Fruit fly (Drosophila melanogaster) whole organism, embryonic: ENCODE results near the gene CG42404.

ENCODE experiments used
- BEAF-32 ChIP-seq: fragments of 200-800 bp; sonication (Bioruptor generic); optimal IDR thresholded peaks from 3 replicates; lab custom pipeline; 2017; ENCODE audit warnings: missing biosample characterization, missing genetic modification characterization, mild to moderate bottlenecking, moderate library complexity, missing genetic modification reagents
- Blimp-1 ChIP-seq: fragments of 200-800 bp; sonication (Bioruptor generic); optimal IDR thresholded peaks from 3 replicates; lab custom pipeline; 2018; ENCODE audit warnings: missing biosample characterization, missing genetic modification characterization, mild to moderate bottlenecking, moderate library complexity, missing genetic modification reagents
- C15 ChIP-seq: fragments of 200-800 bp; sonication (Bioruptor generic); IDR thresholded peaks from 3 replicates; pipeline ENCODE4 v1.3.6; 2022; ENCODE audit warnings: missing biosample characterization, missing genetic modification characterization
- CG10147 ChIP-seq: fragments of 200-800 bp; sonication (Bioruptor generic); optimal IDR thresholded peaks from 2 replicates; lab custom pipeline; 2019; ENCODE audit warnings: missing biosample characterization, mild to moderate bottlenecking, missing genetic modification characterization, moderate library complexity
- CG10565 ChIP-seq: fragments of 200-800 bp; sonication (Bioruptor generic); optimal IDR thresholded peaks from 3 replicates; lab custom pipeline; 2016; ENCODE audit warnings: missing biosample characterization, mild to moderate bottlenecking, missing genetic modification characterization
- CG10959 ChIP-seq: fragments of 200-800 bp; sonication (Bioruptor generic); IDR thresholded peaks from 2 replicates; pipeline ENCODE4 v1.3.6; 2022; ENCODE audit warnings: missing biosample characterization, missing genetic modification characterization
- CG10979 ChIP-seq: fragments of 200-800 bp; sonication (Bioruptor generic); optimal IDR thresholded peaks from 2 replicates; lab custom pipeline; 2018; ENCODE audit warnings: missing biosample characterization, mild to moderate bottlenecking, missing genetic modification characterization, moderate library complexity
- CG11560 ChIP-seq: fragments of 200-800 bp; sonication (Bioruptor generic); IDR thresholded peaks from 3 replicates; pipeline ENCODE4 v1.3.6; 2022; ENCODE audit warnings: missing biosample characterization, missing genetic modification characterization
- CG13424 ChIP-seq: fragments of 200-800 bp; sonication (Bioruptor generic); optimal IDR thresholded peaks from 2 replicates; lab custom pipeline; 2019; ENCODE audit warnings: missing biosample characterization, mild to moderate bottlenecking, missing genetic modification characterization, moderate library complexity
- CG15479 ChIP-seq: fragments of 200-800 bp; sonication (Bioruptor generic); optimal IDR thresholded peaks from 3 replicates; lab custom pipeline; 2019; ENCODE audit warnings: missing biosample characterization, mild to moderate bottlenecking, missing genetic modification characterization, moderate library complexity
- CG15514 ChIP-seq: fragments of 200-800 bp; sonication (Bioruptor generic); optimal IDR thresholded peaks from 3 replicates; lab custom pipeline; 2017; ENCODE audit warnings: missing biosample characterization, missing genetic modification characterization, mild to moderate bottlenecking, moderate library complexity, missing genetic modification reagents
- CG16813 ChIP-seq: fragments of 200-800 bp; sonication (Bioruptor generic); IDR thresholded peaks from 3 replicates; pipeline ENCODE4 v1.3.6; 2022; ENCODE audit warnings: missing biosample characterization, missing genetic modification characterization; ENCODE audit not compliant: partially characterized antibody
- CG43689 ChIP-seq: fragments of 200-800 bp; sonication (Bioruptor generic); IDR thresholded peaks from 2 replicates; pipeline ENCODE4 v1.3.6; 2022; ENCODE audit warnings: missing biosample characterization, missing genetic modification characterization
- CG4707 ChIP-seq: fragments of 200-800 bp; sonication (Bioruptor generic); optimal IDR thresholded peaks from 2 replicates; lab custom pipeline; 2018; ENCODE audit warnings: missing biosample characterization, mild to moderate bottlenecking, missing genetic modification characterization, moderate library complexity
- CG4730 ChIP-seq: fragments of 200-800 bp; sonication (Bioruptor generic); IDR thresholded peaks from 2 replicates; pipeline ENCODE4 v1.3.6; 2022; ENCODE audit warnings: missing biosample characterization, missing genetic modification characterization
- CG8089 ChIP-seq: fragments of 200-800 bp; sonication (Bioruptor generic); optimal IDR thresholded peaks from 3 replicates; lab custom pipeline; 2016; ENCODE audit warnings: missing biosample characterization, missing genetic modification characterization
- CG8478 ChIP-seq: fragments of >200 bp; optimal IDR thresholded peaks from 2 replicates; lab custom pipeline; 2018
- CG9727 ChIP-seq: fragments of 200-800 bp; sonication (Bioruptor generic); optimal IDR thresholded peaks from 3 replicates; lab custom pipeline; 2017; ENCODE audit warnings: missing biosample characterization, mild to moderate bottlenecking, missing genetic modification characterization
- CTCF ChIP-seq: fragments of 200-800 bp; sonication (Bioruptor generic); optimal IDR thresholded peaks from 2 replicates; lab custom pipeline; 2017; ENCODE audit warnings: missing biosample characterization, mild to moderate bottlenecking, missing genetic modification characterization, moderate library complexity
- Doc3 ChIP-seq: fragments of 200-800 bp; sonication (Bioruptor generic); IDR thresholded peaks from 3 replicates; pipeline ENCODE4 v1.3.6; 2022; ENCODE audit warnings: missing biosample characterization, missing genetic modification characterization; ENCODE audit not compliant: partially characterized antibody
- Dref ChIP-seq: fragments of 200-800 bp; sonication (Bioruptor generic); IDR thresholded peaks from 2 replicates; pipeline ENCODE4 v1.3.6; 2022; ENCODE audit warnings: missing biosample characterization, missing genetic modification characterization
- Eip74EF ChIP-seq, 2 experiments: fragments of 200-800 bp in 1 of 2; fragments of >200 bp in 1 of 2; sonication (Bioruptor generic) in 1 of 2; optimal IDR thresholded peaks; 2 replicates each; lab custom pipeline; 2017 to 2019; ENCODE audit warnings: missing biosample characterization in 2 of 2, missing genetic modification characterization in 2 of 2, mild to moderate bottlenecking in 1 of 2, moderate library complexity in 1 of 2
- Gug ChIP-seq: fragments of 200-800 bp; sonication (Bioruptor generic); IDR thresholded peaks from 4 replicates; pipeline ENCODE4 v1.3.6; 2022; ENCODE audit warnings: missing biosample characterization, missing genetic modification characterization
- HmgZ ChIP-seq: fragments of 200-800 bp; sonication (Bioruptor generic); optimal IDR thresholded peaks from 2 replicates; lab custom pipeline; 2018; ENCODE audit warnings: missing biosample characterization, mild to moderate bottlenecking, missing genetic modification characterization
- MESR4 ChIP-seq: fragments of 200-800 bp; sonication (Bioruptor generic); optimal IDR thresholded peaks from 2 replicates; lab custom pipeline; 2018; ENCODE audit warnings: missing biosample characterization, mild to moderate bottlenecking, missing genetic modification characterization, moderate library complexity
- Nf-YA ChIP-seq: fragments of 200-800 bp; sonication (Bioruptor generic); IDR thresholded peaks from 2 replicates; pipeline ENCODE4 v1.3.6; 2022; ENCODE audit warnings: missing biosample characterization, missing genetic modification characterization
- Nf-YC ChIP-seq: fragments of 200-800 bp; optimal IDR thresholded peaks from 3 replicates; lab custom pipeline; 2019; ENCODE audit warnings: missing biosample characterization, mild to moderate bottlenecking, missing genetic modification characterization, moderate library complexity
- PHDP ChIP-seq: fragments of 200-800 bp; sonication (Bioruptor generic); optimal IDR thresholded peaks from 3 replicates; lab custom pipeline; 2018; ENCODE audit warnings: missing biosample characterization, mild to moderate bottlenecking, missing genetic modification characterization, moderate library complexity
- Sry-β ChIP-seq: fragments of 200-800 bp; sonication (Bioruptor generic); optimal IDR thresholded peaks from 2 replicates; lab custom pipeline; 2018; ENCODE audit warnings: missing biosample characterization, mild to moderate bottlenecking, missing genetic modification characterization, moderate library complexity
- ase ChIP-seq: fragments of 200-800 bp; sonication (Bioruptor generic); IDR thresholded peaks from 3 replicates; pipeline ENCODE4 v1.3.6; 2022; ENCODE audit warnings: missing biosample characterization, missing genetic modification characterization
- en ChIP-seq: fragments of 200-800 bp; sonication (Bioruptor generic); optimal IDR thresholded peaks from 2 replicates; lab custom pipeline; 2016; ENCODE audit warnings: missing biosample characterization, missing genetic modification characterization
- fd96Cb ChIP-seq: fragments of 200-800 bp; sonication (Bioruptor generic); optimal IDR thresholded peaks from 2 replicates; lab custom pipeline; 2018; ENCODE audit warnings: missing biosample characterization, mild to moderate bottlenecking, missing genetic modification characterization, moderate library complexity
- gsb ChIP-seq: fragments of 200-800 bp; sonication (Bioruptor generic); IDR thresholded peaks from 2 replicates; pipeline ENCODE4 v1.3.6; 2022; ENCODE audit warnings: missing biosample characterization, missing genetic modification characterization
- gt ChIP-seq: fragments of 200-800 bp; sonication (Bioruptor generic); IDR thresholded peaks from 2 replicates; pipeline ENCODE4 v1.3.6; 2022; ENCODE audit warnings: missing biosample characterization, missing genetic modification characterization
- ind ChIP-seq: fragments of 200-800 bp; sonication (Bioruptor generic); optimal IDR thresholded peaks from 3 replicates; lab custom pipeline; 2016; ENCODE audit warnings: missing biosample characterization, missing genetic modification characterization
- inv ChIP-seq: fragments of 200-800 bp; sonication (Bioruptor generic); IDR thresholded peaks from 2 replicates; pipeline ENCODE4 v1.3.6; 2022; ENCODE audit warnings: missing biosample characterization, missing genetic modification characterization; ENCODE audit not compliant: partially characterized antibody
- kni ChIP-seq: fragments of 200-800 bp; sonication (Bioruptor generic); optimal IDR thresholded peaks from 3 replicates; lab custom pipeline; 2017; ENCODE audit warnings: mild to moderate bottlenecking, missing biosample characterization, missing genetic modification reagents, missing genetic modification characterization
- nmo ChIP-seq: fragments of 200-800 bp; sonication (Bioruptor generic); optimal IDR thresholded peaks from 2 replicates; lab custom pipeline; 2018; ENCODE audit warnings: missing biosample characterization, mild to moderate bottlenecking, missing genetic modification characterization, moderate library complexity
- otp ChIP-seq: fragments of 200-800 bp; sonication (Bioruptor generic); IDR thresholded peaks from 3 replicates; pipeline ENCODE4, ENCODE4 v1.3.6; 2022; ENCODE audit warnings: missing biosample characterization, missing genetic modification characterization
- pnt ChIP-seq: fragments of 200-800 bp; sonication (Bioruptor generic); optimal IDR thresholded peaks from 3 replicates; lab custom pipeline; 2016; ENCODE audit warnings: missing biosample characterization, missing genetic modification characterization
- psq ChIP-seq: fragments of 200-800 bp; sonication (Bioruptor generic); optimal IDR thresholded peaks from 2 replicates; lab custom pipeline; 2017; ENCODE audit warnings: missing biosample characterization, missing genetic modification characterization
- row ChIP-seq: fragments of 200-800 bp; sonication (Bioruptor generic); IDR thresholded peaks from 3 replicates; pipeline ENCODE4 v1.3.6; 2022; ENCODE audit warnings: missing biosample characterization, missing genetic modification characterization
- sc ChIP-seq, 3 experiments: fragments of >200 bp in 2 of 3; fragments of 200-800 bp in 1 of 3; sonication (Bioruptor generic) in 1 of 3; optimal IDR thresholded peaks; 2 replicates in 2 of 3; 3 replicates in 1 of 3; lab custom pipeline; 2017; ENCODE audit warnings: mild to moderate bottlenecking in 1 of 3, missing biosample characterization in 1 of 3, missing genetic modification characterization in 1 of 3, missing genetic modification reagents in 1 of 3
- seq ChIP-seq: fragments of 200-800 bp; sonication (Bioruptor generic); IDR thresholded peaks from 2 replicates; pipeline ENCODE4 v1.3.6; 2022; ENCODE audit warnings: missing biosample characterization, missing genetic modification characterization
- shn ChIP-seq: fragments of 200-800 bp; sonication (Bioruptor generic); optimal IDR thresholded peaks from 3 replicates; lab custom pipeline; 2016; ENCODE audit warnings: missing biosample characterization, missing genetic modification characterization
- tap ChIP-seq: fragments of 200-800 bp; optimal IDR thresholded peaks from 3 replicates; lab custom pipeline; 2019; ENCODE audit warnings: missing biosample characterization, mild to moderate bottlenecking, missing genetic modification characterization, moderate library complexity
- wdn ChIP-seq: fragments of 200-800 bp; sonication (Bioruptor generic); IDR thresholded peaks from 2 replicates; pipeline ENCODE4 v1.3.6; 2022; ENCODE audit warnings: missing biosample characterization, missing genetic modification characterization
- z ChIP-seq: fragments of 200-800 bp; sonication (Bioruptor generic); IDR thresholded peaks from 3 replicates; pipeline ENCODE4 v1.3.6; 2022; ENCODE audit warnings: missing biosample characterization, missing genetic modification characterization

Gene CG42404

dm6 chr3R:15293005-15293877 is 43.3 kb downstream of the CG42404 start (continued):
- TF ChIP-seq CG13424 (tag; lab: Kevin White, UChicago) (peak; percentile 17), Gug (GFP tag; lab: Robert Waterston, UW) (no peak), C15 (GFP tag; lab: Robert Waterston, UW) (no peak), BEAF-32 (GFP tag; lab: Kevin White, UChicago) (no peak), wdn (GFP tag; lab: Robert Waterston, UW) (no peak), fd96Cb (tag; lab: Kevin White, UChicago) (peak; percentile 25), inv (GFP tag; lab: Robert Waterston, UW) (no peak), Nf-YA (GFP tag; lab: Robert Waterston, UW) (no peak), CG11560 (tag; lab: Robert Waterston, UW) (no peak), Sry-β (GFP tag; lab: Kevin White, UChicago) (no peak), HmgZ (no peak), Doc3 (GFP tag; lab: Robert Waterston, UW) (no peak), CG4730 (GFP tag; lab: Robert Waterston, UW) (no peak), ase (GFP tag; lab: Robert Waterston, UW) (no peak), kni (GFP tag; lab: Kevin White, UChicago) (no peak), nmo (GFP tag; lab: Kevin White, UChicago) (peak; percentile 42), CG10147 (peak; percentile 19), CG10959 (no peak), CG4707 (GFP tag; lab: Kevin White, UChicago) (no peak), Dref (GFP tag; lab: Robert Waterston, UW) (no peak), psq (peak; percentile 51), Nf-YC (tag; lab: Kevin White, UChicago) (no peak), CG9727 (GFP tag; lab: Kevin White, UChicago) (peak; percentile 6), CG10565 (GFP tag; lab: Kevin White, UChicago) (no peak), CG8089 (GFP tag; lab: Kevin White, UChicago) (no peak), seq (GFP tag; lab: Robert Waterston, UW) (no peak), CG43689 (GFP tag; lab: Robert Waterston, UW) (no peak), z (GFP tag; lab: Robert Waterston, UW) (no peak), PHDP (no peak), CG15514 (GFP tag; lab: Kevin White, UChicago) (no peak), CG16813 (GFP tag; lab: Robert Waterston, UW) (no peak), Blimp-1 (peak; percentile 23), ind (GFP tag; lab: Kevin White, UChicago) (peak; percentile 12), Eip74EF (GFP tag; optimal IDR thresholded peaks at IDR 0.05; lab: Kevin White, UChicago) (peak in 1 of 2 experiments; percentile 25), CG10979 (tag; lab: Kevin White, UChicago) (peak; percentile 25), CTCF (GFP tag; lab: Kevin White, UChicago) (no peak), sc (optimal IDR thresholded peaks at IDR 0.05; lab: Kevin White, UChicago) (no peak), sc (GFP tag; optimal IDR thresholded peaks at IDR 0.05; lab: Kevin White, UChicago) (no peak), CG8478 (lab: Kevin White, UChicago) (no peak), CG15479 (GFP tag; lab: Kevin White, UChicago) (no peak), row (peak; percentile 44; the same call in 1 of the 3 replicates), otp (GFP tag; lab: Robert Waterston, UW) (no peak), shn (GFP tag; lab: Kevin White, UChicago) (no peak), en (no peak), MESR4 (GFP tag; lab: Kevin White, UChicago) (no peak), tap (tag; lab: Kevin White, UChicago) (no peak), gsb (GFP tag; lab: Robert Waterston, UW) (no peak), gt (GFP tag; lab: Robert Waterston, UW) (no peak), pnt (GFP tag; lab: Kevin White, UChicago) (peak; percentile 25)
